Fruit fly (Drosophila melanogaster) whole organism, wandering third instar larva: Measurements from ENCODE around the gene CG4467.

ENCODE experiments used
- Abd-B ChIP-seq: fragments of >200 bp; optimal IDR thresholded peaks from 2 replicates; lab custom pipeline; 2017; ENCODE audit warnings: missing biosample characterization, missing genetic modification characterization
- CG32264 ChIP-seq: fragments of 200-800 bp; sonication (Bioruptor generic); optimal IDR thresholded peaks from 2 replicates; lab custom pipeline; 2016; ENCODE audit warnings: missing biosample characterization, missing genetic modification characterization
- CG9705 ChIP-seq: fragments of 200-800 bp; sonication (Bioruptor generic); optimal IDR thresholded peaks from 2 replicates; lab custom pipeline; 2018; ENCODE audit warnings: missing biosample characterization, mild to moderate bottlenecking, missing genetic modification characterization
- CrebA ChIP-seq: fragments of 200-800 bp; sonication (Bioruptor generic); optimal IDR thresholded peaks from 2 replicates; lab custom pipeline; 2016; ENCODE audit warnings: missing biosample characterization, mild to moderate bottlenecking, missing genetic modification characterization, borderline replicate concordance
- Dfd ChIP-seq: fragments of >200 bp; optimal IDR thresholded peaks from 2 replicates; lab custom pipeline; 2017; ENCODE audit warnings: missing biosample characterization, missing genetic modification characterization
- Dif ChIP-seq: fragments of 200-275, 200-300 bp; sonication (Bioruptor generic); optimal IDR thresholded peaks from 2 replicates; lab custom pipeline; 2018; ENCODE audit warnings: missing biosample characterization, missing genetic modification characterization; ENCODE audit not compliant: partially characterized antibody
- GATAd ChIP-seq: sonication (Bioruptor generic); optimal IDR thresholded peaks from 2 replicates; lab custom pipeline; 2016; ENCODE audit warnings: missing biosample characterization, missing genetic modification characterization
- HLH106 ChIP-seq: fragments of 200-800 bp; optimal IDR thresholded peaks from 3 replicates; lab custom pipeline; 2019; ENCODE audit warnings: missing biosample characterization, mild to moderate bottlenecking, missing genetic modification characterization, moderate library complexity
- Hnf4 ChIP-seq: fragments of 200-800 bp; sonication (Bioruptor generic); optimal IDR thresholded peaks from 2 replicates; lab custom pipeline; 2016; ENCODE audit warnings: missing biosample characterization, mild to moderate bottlenecking, missing genetic modification characterization
- Hr78 ChIP-seq: fragments of >200 bp; optimal IDR thresholded peaks from 2 replicates; lab custom pipeline; 2017; ENCODE audit warnings: missing biosample characterization, missing genetic modification characterization
- Hr83 ChIP-seq: fragments of 200-300 bp; sonication (Bioruptor generic); optimal IDR thresholded peaks from 2 replicates; lab custom pipeline; 2016; ENCODE audit warnings: missing biosample characterization, mild to moderate bottlenecking, missing genetic modification characterization, moderate library complexity; ENCODE audit not compliant: poor library complexity, severe bottlenecking
- Jra ChIP-seq: sonication (Bioruptor generic); optimal IDR thresholded peaks from 2 replicates; lab custom pipeline; 2016; ENCODE audit warnings: missing biosample characterization, missing genetic modification characterization
- Mio ChIP-seq: sonication (Bioruptor generic); optimal IDR thresholded peaks from 2 replicates; lab custom pipeline; 2016; ENCODE audit warnings: missing biosample characterization, missing genetic modification characterization
- Myc ChIP-seq: fragments of >200 bp; optimal IDR thresholded peaks from 2 replicates; lab custom pipeline; 2017
- N ChIP-seq: fragments of >200 bp; optimal IDR thresholded peaks from 2 replicates; lab custom pipeline; 2018; ENCODE audit warnings: missing biosample characterization, missing external identifiers, missing genetic modification characterization
- OdsH ChIP-seq: fragments of 200-800 bp; sonication (Bioruptor generic); optimal IDR thresholded peaks from 2 replicates; lab custom pipeline; 2016; ENCODE audit warnings: missing biosample characterization, mild to moderate bottlenecking, missing genetic modification characterization
- Rel ChIP-seq, 2 experiments: fragments of 200-800 bp; sonication (Bioruptor generic) in 1 of 2; optimal IDR thresholded peaks; 2 replicates in 1 of 2; 3 replicates in 1 of 2; lab custom pipeline; 2016 to 2019; ENCODE audit warnings: mild to moderate bottlenecking in 2 of 2, missing biosample characterization in 2 of 2, missing genetic modification characterization in 2 of 2, moderate library complexity in 1 of 2
- Sp1 ChIP-seq: fragments of 200-800 bp; sonication (Bioruptor generic); optimal IDR thresholded peaks from 3 replicates; lab custom pipeline; 2019; ENCODE audit warnings: missing biosample characterization, mild to moderate bottlenecking, missing genetic modification characterization, moderate library complexity
- Vsx2 ChIP-seq: fragments of 200-300, 225-300 bp; sonication (Bioruptor generic); optimal IDR thresholded peaks from 2 replicates; lab custom pipeline; 2018; ENCODE audit warnings: missing biosample characterization, missing genetic modification characterization; ENCODE audit not compliant: partially characterized antibody
- br ChIP-seq: fragments of 200-800 bp; sonication (Bioruptor generic); optimal IDR thresholded peaks from 2 replicates; lab custom pipeline; 2016; ENCODE audit warnings: missing biosample characterization, missing genetic modification characterization
- brk ChIP-seq: fragments of 200-800 bp; sonication (Bioruptor generic); optimal IDR thresholded peaks from 2 replicates; lab custom pipeline; 2016; ENCODE audit warnings: missing biosample characterization, mild to moderate bottlenecking, missing genetic modification characterization
- dl ChIP-seq, 2 experiments: fragments of 175-275, 200-275 bp in 1 of 2; fragments of 200-275 bp in 1 of 2; sonication (Bioruptor generic); optimal IDR thresholded peaks; lab custom pipeline; 2018; ENCODE audit warnings: mild to moderate bottlenecking in 2 of 2, missing biosample characterization in 2 of 2, missing genetic modification characterization in 2 of 2, moderate library complexity in 2 of 2; ENCODE audit not compliant: partially characterized antibody in 2 of 2, insufficient read depth in 1 of 2
- dmrt93B ChIP-seq: fragments of 200-800 bp; sonication (Bioruptor generic); optimal IDR thresholded peaks from 2 replicates; lab custom pipeline; 2018; ENCODE audit warnings: missing biosample characterization, mild to moderate bottlenecking, missing genetic modification characterization
- dsf ChIP-seq: sonication (Bioruptor generic); optimal IDR thresholded peaks from 2 replicates; lab custom pipeline; 2016; ENCODE audit warnings: missing biosample characterization, missing genetic modification characterization, borderline replicate concordance
- ey ChIP-seq: fragments of 200-800 bp; sonication (Bioruptor generic); optimal IDR thresholded peaks from 2 replicates; lab custom pipeline; 2016; ENCODE audit warnings: missing biosample characterization, missing genetic modification characterization
- foxo ChIP-seq, 2 experiments: fragments of 200-800 bp; sonication (Bioruptor generic); optimal IDR thresholded peaks; 2 replicates in 1 of 2; 3 replicates in 1 of 2; lab custom pipeline; 2016 to 2017; ENCODE audit warnings: missing biosample characterization in 2 of 2, missing genetic modification characterization in 2 of 2
- fru ChIP-seq: fragments of 200-800 bp; sonication (Bioruptor generic); optimal IDR thresholded peaks from 3 replicates; lab custom pipeline; 2016; ENCODE audit warnings: missing biosample characterization, mild to moderate bottlenecking, missing genetic modification characterization
- h ChIP-seq: fragments of 200-800 bp; sonication (Bioruptor generic); optimal IDR thresholded peaks from 3 replicates; lab custom pipeline; 2016; ENCODE audit warnings: missing biosample characterization, mild to moderate bottlenecking, missing genetic modification characterization
- jim ChIP-seq: fragments of 175-275, 200-325 bp; sonication (Bioruptor generic); optimal IDR thresholded peaks from 2 replicates; lab custom pipeline; 2016; ENCODE audit warnings: missing biosample characterization, mild to moderate bottlenecking, missing genetic modification characterization
- lola ChIP-seq: fragments of >200 bp; optimal IDR thresholded peaks from 2 replicates; lab custom pipeline; 2017; ENCODE audit warnings: missing biosample characterization, missing genetic modification characterization
- pan ChIP-seq: fragments of >200 bp; optimal IDR thresholded peaks from 2 replicates; lab custom pipeline; 2017
- psq ChIP-seq: fragments of 200-800 bp; sonication (Bioruptor generic); optimal IDR thresholded peaks from 3 replicates; lab custom pipeline; 2017; ENCODE audit warnings: missing biosample characterization, mild to moderate bottlenecking, missing genetic modification characterization, moderate library complexity
- rgr ChIP-seq: fragments of 200-800 bp; sonication (Bioruptor generic); optimal IDR thresholded peaks from 3 replicates; lab custom pipeline; 2016; ENCODE audit warnings: missing biosample characterization, mild to moderate bottlenecking, missing genetic modification characterization
- sage ChIP-seq: fragments of 200-800 bp; sonication (Bioruptor generic); optimal IDR thresholded peaks from 2 replicates; lab custom pipeline; 2016; ENCODE audit warnings: missing biosample characterization, mild to moderate bottlenecking, missing genetic modification characterization
- sv ChIP-seq: fragments of 200-800 bp; sonication (Bioruptor generic); optimal IDR thresholded peaks from 3 replicates; lab custom pipeline; 2016; ENCODE audit warnings: missing biosample characterization, missing genetic modification characterization
- tai ChIP-seq: sonication (Bioruptor generic); optimal IDR thresholded peaks from 2 replicates; lab custom pipeline; 2016; ENCODE audit warnings: missing biosample characterization, missing genetic modification characterization
- usp ChIP-seq: fragments of >200 bp; optimal IDR thresholded peaks from 2 replicates; lab custom pipeline; 2017; ENCODE audit warnings: missing biosample characterization, missing genetic modification characterization
- woc ChIP-seq: sonication (Bioruptor generic); optimal IDR thresholded peaks from 2 replicates; lab custom pipeline; 2016; ENCODE audit warnings: missing biosample characterization, mild to moderate bottlenecking, missing genetic modification characterization

CG4467 gene

dm6 chr3R:23239051-23239450 lies 9.7 kb downstream of the CG4467 start:
- TF ChIP-seq sv (GFP tag; lab: Kevin White, UChicago) (no peak), dsf (GFP tag; lab: Kevin White, UChicago) (no peak), Dif (peak; percentile 24)

dm6 chr3R:23228605-23229264 lies 20.0 kb downstream of the CG4467 start:
- TF ChIP-seq sage (GFP tag; lab: Kevin White, UChicago), result no peak
- no peak for TF ChIP-seq N (GFP tag; lab: Kevin White, UChicago)
- no peak for TF ChIP-seq fru (GFP tag; lab: Kevin White, UChicago)
- TF ChIP-seq dl (GFP tag; optimal IDR thresholded peaks at IDR 0.05; lab: Kevin White, UChicago; ENCODE audit: insufficient read depth in 1 of 2, partially characterized antibody in 2 of 2), result no peak
- TF ChIP-seq Hnf4, result no peak
- TF ChIP-seq pan (lab: Kevin White, UChicago), result no peak
- no peak for TF ChIP-seq Vsx2 (GFP tag; lab: Kevin White, UChicago)
- TF ChIP-seq tai (GFP tag; lab: Kevin White, UChicago), result no peak

- no peak for TF ChIP-seq CG9705 (GFP tag; lab: Kevin White, UChicago)
- peak; percentile 58 for TF ChIP-seq Vsx2 (GFP tag; lab: Kevin White, UChicago)
- no peak for TF ChIP-seq CG32264 (GFP tag; lab: Kevin White, UChicago)
- TF ChIP-seq br (GFP tag; lab: Kevin White, UChicago), result peak; percentile 41
- no peak for TF ChIP-seq HLH106 (tag; lab: Kevin White, UChicago)
- TF ChIP-seq Myc, result no peak
- no peak for TF ChIP-seq foxo (GFP tag; optimal IDR thresholded peaks at IDR 0.05; lab: Kevin White, UChicago)
- TF ChIP-seq Abd-B (GFP tag; lab: Kevin White, UChicago), result no peak
- peak; percentile 29 for TF ChIP-seq OdsH (GFP tag; lab: Kevin White, UChicago)
- peak; percentile 48 for TF ChIP-seq Sp1 (GFP tag; lab: Kevin White, UChicago)
- TF ChIP-seq jim, result no peak
- peak; percentile 21 for TF ChIP-seq fru (GFP tag; lab: Kevin White, UChicago)
- TF ChIP-seq Hnf4, result no peak
- no peak for TF ChIP-seq dsf (GFP tag; lab: Kevin White, UChicago)
- TF ChIP-seq N (GFP tag; lab: Kevin White, UChicago), result no peak
- TF ChIP-seq Dif, result peak; percentile 80
- no peak for TF ChIP-seq GATAd
- TF ChIP-seq woc, result no peak
- TF ChIP-seq sv (GFP tag; lab: Kevin White, UChicago), result no peak
- TF ChIP-seq ey (GFP tag; lab: Kevin White, UChicago), result no peak
- no peak for TF ChIP-seq Rel (GFP tag; optimal IDR thresholded peaks at IDR 0.05; lab: Kevin White, UChicago)
- peak; percentile 74 for TF ChIP-seq Rel (tag; optimal IDR thresholded peaks at IDR 0.05; lab: Kevin White, UChicago)
- peak; percentile 37 for TF ChIP-seq h (GFP tag; lab: Kevin White, UChicago)
- TF ChIP-seq lola (GFP tag; lab: Kevin White, UChicago), result no peak
- TF ChIP-seq Dfd, result no peak
- TF ChIP-seq Hr83 (GFP tag; lab: Kevin White, UChicago), result no peak
- TF ChIP-seq Hr78 (GFP tag; lab: Kevin White, UChicago), result no peak
- TF ChIP-seq psq (GFP tag; lab: Kevin White, UChicago), result peak; percentile 29
- TF ChIP-seq CrebA, result peak; percentile 65
- no peak for TF ChIP-seq tai (GFP tag; lab: Kevin White, UChicago)
- no peak for TF ChIP-seq dmrt93B
- no peak for TF ChIP-seq sage (GFP tag; lab: Kevin White, UChicago)
- no peak for TF ChIP-seq pan (lab: Kevin White, UChicago)
- TF ChIP-seq Mio (GFP tag; lab: Kevin White, UChicago), result no peak
- TF ChIP-seq usp (GFP tag; lab: Kevin White, UChicago), result no peak
- TF ChIP-seq Jra (GFP tag; lab: Kevin White, UChicago), result no peak
- TF ChIP-seq dl (GFP tag; optimal IDR thresholded peaks at IDR 0.05; lab: Kevin White, UChicago; ENCODE audit: insufficient read depth in 1 of 2, partially characterized antibody in 2 of 2), result peak; percentile 51 to 84
- TF ChIP-seq rgr, result peak; percentile 36
- no peak for TF ChIP-seq brk
These were observed 22.1 kb downstream of the CG4467 start, which contains the start of gene cnc for dm6 chr3R:23226521-23227039. TSS of gene cnc (minus strand) at chr3R:23226711.
